Worm (Caenorhabditis elegans): ENCODE data around the gene lido-15.

DNA sequence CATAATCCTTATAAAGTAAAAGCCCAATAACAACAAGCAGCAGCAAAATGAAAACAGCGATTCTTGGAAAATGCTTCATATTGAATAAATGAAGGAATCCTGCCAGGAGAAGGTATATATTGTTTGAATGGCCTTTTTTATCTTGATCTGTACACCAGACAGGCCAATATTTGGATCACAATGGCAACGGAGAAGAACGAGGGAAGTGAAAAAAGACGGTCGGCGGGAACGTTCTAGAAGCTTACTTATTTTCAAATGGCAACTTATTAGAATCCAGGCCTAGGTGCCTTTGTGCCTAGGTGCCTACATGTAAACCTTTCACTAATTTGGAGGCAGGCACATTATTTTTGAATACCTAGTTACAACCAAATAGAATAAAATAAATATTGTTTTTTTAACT lies 15.7 kb downstream of the lido-15 start, which contains the start of gene F54D10.8:
- TF ChIP-seq ama-1 (optimal IDR thresholded peaks at IDR 0.05): no peak
- TF ChIP-seq fkh-10 (GFP tag; optimal IDR thresholded peaks at IDR 0.05): no peak
- no peak for TF ChIP-seq C08G9.2 (tag; optimal IDR thresholded peaks at IDR 0.05)
- TF ChIP-seq pha-2 (tag; optimal IDR thresholded peaks at IDR 0.05): no peak
- no peak for TF ChIP-seq ceh-34 (tag; optimal IDR thresholded peaks at IDR 0.05)
- TF ChIP-seq hlh-13 (GFP tag; optimal IDR thresholded peaks at IDR 0.05): no peak
- no peak for TF ChIP-seq hlh-30 (tag; optimal IDR thresholded peaks at IDR 0.05; ENCODE audit: insufficient read depth)
- TF ChIP-seq lin-11 (tag; optimal IDR thresholded peaks at IDR 0.05): no peak
- no peak for TF ChIP-seq ceh-14 (tag; optimal IDR thresholded peaks at IDR 0.05)
- TF ChIP-seq elt-2 (tag; optimal IDR thresholded peaks at IDR 0.05): no peak
- no peak for TF ChIP-seq pqm-1 (tag; optimal IDR thresholded peaks at IDR 0.05)
- no peak for TF ChIP-seq rnt-1 (tag; optimal IDR thresholded peaks at IDR 0.05)
- TF ChIP-seq syd-9 (tag; optimal IDR thresholded peaks at IDR 0.05): no peak
- no peak for TF ChIP-seq pha-4 (tag; optimal IDR thresholded peaks at IDR 0.05)
